Worm (Caenorhabditis elegans): ENCODE data around the gene C07H6.2.

DNA sequence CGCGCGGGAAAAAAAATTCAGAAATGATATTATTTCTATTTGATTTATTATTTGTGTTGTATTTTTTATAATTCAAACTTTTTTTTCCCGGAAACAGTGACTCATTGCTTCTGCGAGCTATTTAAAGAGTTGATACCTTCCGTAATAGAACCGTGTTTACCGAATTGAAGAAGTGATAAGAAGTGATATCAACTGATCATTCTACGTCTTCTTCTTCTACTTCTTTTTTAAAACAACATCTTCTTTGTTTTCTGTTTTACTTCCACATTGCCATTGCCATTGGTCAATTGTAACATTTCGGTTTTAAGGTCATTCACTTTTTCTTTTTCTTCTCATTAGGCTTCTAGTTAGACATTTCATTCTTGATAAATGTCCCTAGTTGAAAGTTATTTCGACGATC, 45.3 kb downstream of the C07H6.2 start, which contains the start of gene ttr-32:
- TF ChIP-seq lir-3 (tag; optimal IDR thresholded peaks at IDR 0.05), result no peak
- no peak for TF ChIP-seq mdl-1 (tag; optimal IDR thresholded peaks at IDR 0.05)
- no peak for TF ChIP-seq nhr-76 (tag; optimal IDR thresholded peaks at IDR 0.05)
- no peak for TF ChIP-seq zag-1 (tag; optimal IDR thresholded peaks at IDR 0.05)
- no peak for TF ChIP-seq ceh-62 (tag; optimal IDR thresholded peaks at IDR 0.05)
- no peak for TF ChIP-seq cey-2 (tag; optimal IDR thresholded peaks at IDR 0.05; ENCODE audit: borderline replicate concordance, insufficient read depth)
